Worm (Caenorhabditis elegans) whole organism, L2 larva: ENCODE results near the gene fbxc-31.
"Not testable (repeated sequence)": the region's sequence is repeated elsewhere in the genome, so short reads cannot be mapped to it uniquely, and the experiment has no call there.

Source experiments
- F13H6.1 ChIP-seq: sonication (generic microtip); optimal IDR thresholded peaks from 2 replicates; lab custom pipeline; 2016; ENCODE audit warnings: missing genetic modification characterization, missing compliant biosample characterization
- Y55F3AM.14 ChIP-seq: fragments of 200-800 bp; sonication (Bioruptor generic); optimal IDR thresholded peaks from 2 replicates; lab custom pipeline; 2018; ENCODE audit warnings: mild to moderate bottlenecking, missing genetic modification characterization, missing compliant biosample characterization
- aly-2 ChIP-seq: fragments of 150-350 bp; optimal IDR thresholded peaks from 2 replicates; lab custom pipeline; 2014; ENCODE audit warnings: missing biosample characterization, missing genetic modification characterization
- blmp-1 ChIP-seq: sonication (generic microtip); optimal IDR thresholded peaks from 2 replicates; lab custom pipeline; 2017; ENCODE audit warnings: missing genetic modification characterization, mild to moderate bottlenecking, missing compliant biosample characterization, antibody characterized with exemption, moderate library complexity; ENCODE audit not compliant: insufficient read depth
- ceh-82 ChIP-seq: fragments of 150-350 bp; optimal IDR thresholded peaks from 2 replicates; lab custom pipeline; 2014; ENCODE audit warnings: missing biosample characterization, missing genetic modification characterization
- dmd-4 ChIP-seq: sonication (generic microtip); optimal IDR thresholded peaks from 2 replicates; lab custom pipeline; 2017; ENCODE audit warnings: missing biosample characterization, missing genetic modification characterization
- elt-1 ChIP-seq: fragments of 150-350 bp; optimal IDR thresholded peaks from 2 replicates; lab custom pipeline; 2014; ENCODE audit warnings: missing biosample characterization, missing genetic modification characterization
- elt-3 ChIP-seq: sonication (generic microtip); optimal IDR thresholded peaks from 2 replicates; lab custom pipeline; 2017; ENCODE audit warnings: missing biosample characterization, missing genetic modification characterization
- fos-1 ChIP-seq: fragments of 150-350 bp; optimal IDR thresholded peaks from 2 replicates; lab custom pipeline; 2014; ENCODE audit warnings: missing biosample characterization, missing genetic modification characterization
- gmeb-1 ChIP-seq: fragments of 150-350 bp; optimal IDR thresholded peaks from 2 replicates; lab custom pipeline; 2014; ENCODE audit warnings: missing biosample characterization, missing genetic modification characterization
- lin-11 ChIP-seq: fragments of 150-350 bp; sonication (generic microtip); optimal IDR thresholded peaks from 2 replicates; lab custom pipeline; 2014; ENCODE audit warnings: missing biosample characterization, missing genetic modification characterization, inconsistent platforms, mixed read lengths
- lin-13 ChIP-seq: fragments of 150-350 bp; optimal IDR thresholded peaks from 2 replicates; lab custom pipeline; 2014; ENCODE audit warnings: missing biosample characterization, missing genetic modification reagents, missing genetic modification characterization
- lin-39 ChIP-seq: fragments of 150-350 bp; optimal IDR thresholded peaks from 2 replicates; lab custom pipeline; 2014; ENCODE audit warnings: missing biosample characterization, missing genetic modification reagents, missing genetic modification characterization
- mab-5 ChIP-seq: fragments of 150-350 bp; optimal IDR thresholded peaks from 2 replicates; lab custom pipeline; 2014; ENCODE audit warnings: missing biosample characterization, missing genetic modification characterization
- nhr-10 ChIP-seq: sonication (generic microtip); optimal IDR thresholded peaks from 2 replicates; lab custom pipeline; 2017; ENCODE audit warnings: missing biosample characterization, missing genetic modification characterization
- nhr-11 ChIP-seq: fragments of 150-350 bp; optimal IDR thresholded peaks from 2 replicates; lab custom pipeline; 2014; ENCODE audit warnings: missing biosample characterization, missing genetic modification characterization
- nhr-12 ChIP-seq: fragments of 150-350 bp; optimal IDR thresholded peaks from 2 replicates; lab custom pipeline; 2014; ENCODE audit warnings: missing biosample characterization, missing genetic modification characterization
- nhr-129 ChIP-seq: fragments of 150-350 bp; optimal IDR thresholded peaks from 2 replicates; lab custom pipeline; 2014; ENCODE audit warnings: missing biosample characterization, missing genetic modification characterization
- nhr-237 ChIP-seq: fragments of 150-350 bp; optimal IDR thresholded peaks from 2 replicates; lab custom pipeline; 2014; ENCODE audit warnings: missing biosample characterization, missing genetic modification characterization
- nhr-25 ChIP-seq: fragments of 150-350 bp; sonication (generic microtip); optimal IDR thresholded peaks from 3 replicates; lab custom pipeline; 2014; ENCODE audit warnings: missing biosample characterization, missing genetic modification characterization
- peb-1 ChIP-seq: fragments of 150-350 bp; optimal IDR thresholded peaks from 2 replicates; lab custom pipeline; 2014; ENCODE audit warnings: missing biosample characterization, missing genetic modification characterization
- skn-1 ChIP-seq: sonication (generic microtip); optimal IDR thresholded peaks from 2 replicates; lab custom pipeline; 2017; ENCODE audit warnings: missing biosample characterization, missing genetic modification characterization
- sma-3 ChIP-seq: sonication (generic microtip); optimal IDR thresholded peaks from 2 replicates; lab custom pipeline; 2016; ENCODE audit warnings: missing genetic modification reagents, missing genetic modification characterization, missing compliant biosample characterization
- sma-9 ChIP-seq, 2 experiments: fragments of 150-350 bp in 1 of 2; sonication (generic microtip) in 1 of 2; optimal IDR thresholded peaks; 2 replicates each; lab custom pipeline; 2014 to 2016; ENCODE audit warnings: missing genetic modification characterization in 2 of 2, mild to moderate bottlenecking in 1 of 2, missing biosample characterization in 1 of 2, missing compliant biosample characterization in 1 of 2, missing genetic modification reagents in 1 of 2, moderate library complexity in 1 of 2
- snpc-4 ChIP-seq: fragments of 150-350 bp; optimal IDR thresholded peaks from 2 replicates; lab custom pipeline; 2014; ENCODE audit warnings: missing biosample characterization, missing genetic modification characterization
- unc-39 ChIP-seq: fragments of 150-350 bp; optimal IDR thresholded peaks from 2 replicates; lab custom pipeline; 2014; ENCODE audit warnings: missing biosample characterization, missing genetic modification characterization
- unc-55 ChIP-seq: fragments of 150-350 bp; sonication (generic microtip); optimal IDR thresholded peaks from 3 replicates; lab custom pipeline; 2014; ENCODE audit warnings: missing biosample characterization, missing genetic modification reagents, missing genetic modification characterization
- zag-1 ChIP-seq: fragments of 150-350 bp; optimal IDR thresholded peaks from 2 replicates; lab custom pipeline; 2014; ENCODE audit warnings: missing biosample characterization, missing genetic modification characterization
- ztf-1 ChIP-seq: fragments of 200-800 bp; sonication (Bioruptor generic); conservative IDR thresholded peaks from 2 replicates; pipeline ENCODE4 v1.3.6; 2022; ENCODE audit warnings: missing genetic modification characterization, missing compliant biosample characterization
- ztf-11 ChIP-seq: sonication (generic microtip); optimal IDR thresholded peaks from 2 replicates; lab custom pipeline; 2017; ENCODE audit warnings: missing biosample characterization, missing genetic modification characterization
- ztf-4 ChIP-seq: fragments of 150-350 bp; optimal IDR thresholded peaks from 2 replicates; lab custom pipeline; 2014; ENCODE audit warnings: missing biosample characterization, missing genetic modification characterization

fbxc-31 gene

ce11 chrII:953052-953451 is 41.3 kb downstream of the fbxc-31 start:
- TF ChIP-seq elt-3 (no peak), blmp-1 (tag; lab: Kevin White, UChicago) (no peak), skn-1 (tag; lab: Kevin White, UChicago) (no peak), nhr-25 (tag; lab: Kevin White, UChicago) (no peak), dmd-4 (no peak), sma-3 (GFP tag; lab: Kevin White, UChicago) (no peak), elt-1 (tag; lab: Kevin White, UChicago) (no peak), unc-55 (GFP tag; lab: Kevin White, UChicago) (no peak), lin-11 (tag; lab: Kevin White, UChicago) (no peak), nhr-11 (tag; lab: Kevin White, UChicago) (no peak)

- not testable (repeated sequence) for TF ChIP-seq elt-1 (tag; lab: Kevin White, UChicago); nhr-237; lin-11 (tag; lab: Kevin White, UChicago)
- TF ChIP-seq, all 48 proteins: peak for 0; not testable (repeated sequence) for 48
Measured at ce11 chrII:954626-955025, 42.8 kb downstream of the fbxc-31 start, which contains the start of gene fbxc-7. Gene fbxc-7 (plus strand): TSS chrII:954926.

ce11 chrII:958618-959017 is 46.8 kb downstream of the fbxc-31 start, which contains the start of gene sdz-4:
Gene sdz-4 (plus strand): TSS chrII:958918.
- TF ChIP-seq skn-1 (tag; lab: Kevin White, UChicago) (no peak), unc-55 (GFP tag; lab: Kevin White, UChicago) (no peak), gmeb-1 (tag; lab: Kevin White, UChicago) (no peak), ztf-1 (GFP tag; lab: Robert Waterston, UW) (no peak), ztf-4 (tag; lab: Kevin White, UChicago) (no peak), zag-1 (tag; lab: Kevin White, UChicago) (no peak), fos-1 (tag; lab: Kevin White, UChicago) (no peak), nhr-12 (no peak)

- no peak for TF ChIP-seq ceh-82
- TF ChIP-seq sma-9 (GFP tag; optimal IDR thresholded peaks at IDR 0.05; lab: Kevin White, UChicago): no peak
- no peak for TF ChIP-seq sma-9 (tag; optimal IDR thresholded peaks at IDR 0.05; lab: Kevin White, UChicago)
- TF ChIP-seq fos-1 (tag; lab: Kevin White, UChicago): no peak
- no peak for TF ChIP-seq sma-3 (GFP tag; lab: Kevin White, UChicago)
- TF ChIP-seq peb-1 (tag; lab: Kevin White, UChicago): no peak
- no peak for TF ChIP-seq F13H6.1 (tag; lab: Kevin White, UChicago)
- no peak for TF ChIP-seq aly-2 (tag; lab: Kevin White, UChicago)
- TF ChIP-seq elt-1 (tag; lab: Kevin White, UChicago): no peak
- TF ChIP-seq Y55F3AM.14 (GFP tag; lab: Kevin White, UChicago): no peak
- TF ChIP-seq mab-5: no peak
- no peak for TF ChIP-seq lin-13 (GFP tag; lab: Kevin White, UChicago)
- TF ChIP-seq nhr-10 (tag; lab: Kevin White, UChicago): no peak
- TF ChIP-seq nhr-237: no peak
- no peak for TF ChIP-seq elt-3
- no peak for TF ChIP-seq ztf-1 (GFP tag; lab: Robert Waterston, UW)
Measured at ce11 chrII:960218-960617, 48.4 kb downstream of the fbxc-31 start, which contains the start of the genes C32B5.18 and C32B5.7. Gene C32B5.18 (plus strand): TSS chrII:960518. Gene C32B5.7 (plus strand): TSS chrII:960528.

- no peak for TF ChIP-seq sma-3 (GFP tag; lab: Kevin White, UChicago)
- TF ChIP-seq fos-1 (tag; lab: Kevin White, UChicago): no peak
- TF ChIP-seq gmeb-1 (tag; lab: Kevin White, UChicago): no peak
- no peak for TF ChIP-seq nhr-129
- TF ChIP-seq lin-39 (tag; lab: Kevin White, UChicago): no peak
- TF ChIP-seq ztf-4 (tag; lab: Kevin White, UChicago): no peak
- TF ChIP-seq peb-1 (tag; lab: Kevin White, UChicago): no peak
- no peak for TF ChIP-seq unc-39 (tag; lab: Kevin White, UChicago)
- no peak for TF ChIP-seq Y55F3AM.14 (GFP tag; lab: Kevin White, UChicago)
- no peak for TF ChIP-seq zag-1 (tag; lab: Kevin White, UChicago)
- TF ChIP-seq snpc-4 (tag; lab: Kevin White, UChicago): no peak
- no peak for TF ChIP-seq dmd-4
- no peak for TF ChIP-seq nhr-10 (tag; lab: Kevin White, UChicago)
- TF ChIP-seq nhr-25 (tag; lab: Kevin White, UChicago): no peak
- no peak for TF ChIP-seq nhr-237
- no peak for TF ChIP-seq aly-2 (tag; lab: Kevin White, UChicago)
- TF ChIP-seq ztf-11 (tag; lab: Kevin White, UChicago): no peak
- TF ChIP-seq nhr-12: no peak
- TF ChIP-seq, all 48 proteins: peak for 0
Measured at ce11 chrII:961961-962360, 50.2 kb downstream of the fbxc-31 start, which contains the start of gene C32B5.13. Gene C32B5.13 (minus strand): TSS chrII:962061.
